Worm (Caenorhabditis elegans): ENCODE measurements around the gene trmt-10C.2.

Gene trmt-10C.2

ce11 chrIII:6324139-6324538 lies 21.9 kb upstream of the trmt-10C.2 start, which contains the start of gene C56G2.5:
Gene C56G2.5 (minus strand): TSS chrIII:6324239.
- no peak for TF ChIP-seq unc-30 (tag; optimal IDR thresholded peaks at IDR 0.05)
- TF ChIP-seq ets-5 (GFP tag; IDR thresholded peaks at IDR 0.05): no peak
- no peak for TF ChIP-seq snu-23 (GFP tag; optimal IDR thresholded peaks at IDR 0.05)
- TF ChIP-seq nhr-47 (tag; optimal IDR thresholded peaks at IDR 0.05): no peak
- no peak for TF ChIP-seq unc-86 (tag; optimal IDR thresholded peaks at IDR 0.05)
- TF ChIP-seq lin-39 (tag; optimal IDR thresholded peaks at IDR 0.05): no peak
- TF ChIP-seq C34B4.2 (tag; optimal IDR thresholded peaks at IDR 0.05): no peak
- no peak for TF ChIP-seq fos-1 (tag; optimal IDR thresholded peaks at IDR 0.05)
- TF ChIP-seq ceh-82 (tag; optimal IDR thresholded peaks at IDR 0.05): no peak
- TF ChIP-seq elt-2 (tag; optimal IDR thresholded peaks at IDR 0.05): no peak
- TF ChIP-seq hlh-17 (GFP tag; optimal IDR thresholded peaks at IDR 0.05; ENCODE audit: borderline replicate concordance): no peak
- TF ChIP-seq Y116A8C.19 (tag; optimal IDR thresholded peaks at IDR 0.05; ENCODE audit: borderline replicate concordance): no peak
- no peak for TF ChIP-seq lin-15B (tag; optimal IDR thresholded peaks at IDR 0.05)
- TF ChIP-seq dsc-1 (tag; optimal IDR thresholded peaks at IDR 0.05): no peak
- no peak for TF ChIP-seq efl-3 (GFP tag; optimal IDR thresholded peaks at IDR 0.05)
- no peak for TF ChIP-seq nhr-90 (tag; optimal IDR thresholded peaks at IDR 0.05; ENCODE audit: poor library complexity)
- TF ChIP-seq nhr-19 (GFP tag; conservative IDR thresholded peaks at IDR 0.05): no peak

DNA sequence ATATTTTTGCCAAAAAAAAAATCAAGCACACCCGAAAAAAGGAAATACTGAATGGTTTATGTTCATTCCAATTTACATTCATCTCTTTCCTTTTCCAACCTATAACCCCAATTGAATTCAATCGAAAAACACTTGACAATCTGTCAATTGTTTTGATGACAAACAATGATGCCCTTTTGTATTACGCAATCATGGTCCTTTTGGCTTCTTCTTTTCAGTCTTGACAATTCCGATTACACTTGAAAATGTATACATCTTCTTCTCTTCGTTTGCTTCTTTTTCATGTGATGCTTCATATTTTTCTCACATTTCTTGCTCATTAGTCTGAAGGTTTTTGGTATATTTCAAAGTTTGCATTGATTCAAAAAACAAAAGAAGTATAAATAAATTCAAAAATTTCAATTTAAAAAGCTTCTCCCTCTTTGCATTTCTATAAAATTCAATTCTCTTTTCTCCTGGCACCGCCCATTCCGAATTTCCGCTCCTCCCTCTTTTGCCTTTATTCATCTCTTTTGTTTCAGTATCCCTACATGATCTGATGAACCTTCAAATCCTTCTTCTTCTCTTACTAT lies 14.8 kb upstream of the trmt-10C.2 start, which contains the start of gene C56G2.4:
Gene C56G2.4, plus strand, starts transcription at position 522 of the 572 bp plus-strand sequence.
- TF ChIP-seq F16B12.6 (tag; optimal IDR thresholded peaks at IDR 0.05) (no peak), lin-14 (GFP tag; optimal IDR thresholded peaks at IDR 0.05) (peak; percentile 4), fkh-8 (tag; optimal IDR thresholded peaks at IDR 0.05) (no peak), nhr-12 (tag; optimal IDR thresholded peaks at IDR 0.05) (no peak), grh-1 (GFP tag; IDR thresholded peaks at IDR 0.05) (no peak), efl-1 (optimal IDR thresholded peaks at IDR 0.05) (no peak), efl-1 (GFP tag; optimal IDR thresholded peaks at IDR 0.05 in 1 of 2) (peak in 1 of 2 experiments; percentile 25), fkh-10 (GFP tag; optimal IDR thresholded peaks at IDR 0.05) (peak; percentile 42), nhr-11 (tag; optimal IDR thresholded peaks at IDR 0.05) (no peak)

- TF ChIP-seq lin-14 (GFP tag; optimal IDR thresholded peaks at IDR 0.05) (peak; percentile 23), fkh-10 (GFP tag; optimal IDR thresholded peaks at IDR 0.05) (peak; percentile 71), fos-1 (tag; optimal IDR thresholded peaks at IDR 0.05) (no peak)
These were observed 11.7 kb upstream of the trmt-10C.2 start for ce11 chrIII:6334364-6334763.

ce11 chrIII:6337730-6338129 lies 8.4 kb upstream of the trmt-10C.2 start:
- peak; percentile 88 for TF ChIP-seq nhr-85 (tag)

- TF ChIP-seq hlh-4 (tag; optimal IDR thresholded peaks at IDR 0.05): no peak
- TF ChIP-seq elt-3 (tag; optimal IDR thresholded peaks at IDR 0.05): peak in 1 of 6 experiments; percentile 61
These were observed 6.1 kb upstream of the trmt-10C.2 start, which contains the start of gene let-767 for ce11 chrIII:6339919-6340434. Gene let-767 (minus strand): TSS chrIII:6339969.

- TF ChIP-seq snu-23 (GFP tag; optimal IDR thresholded peaks at IDR 0.05) (peak; percentile 63), egl-27 (tag; optimal IDR thresholded peaks at IDR 0.05) (no peak), blmp-1 (tag; optimal IDR thresholded peaks at IDR 0.05) (peak; percentile 35), pag-3 (tag; optimal IDR thresholded peaks at IDR 0.05; ENCODE audit: borderline replicate concordance, insufficient read depth) (no peak), Y116A8C.19 (tag; optimal IDR thresholded peaks at IDR 0.05; ENCODE audit: borderline replicate concordance) (no peak), zip-4 (GFP tag; optimal IDR thresholded peaks at IDR 0.05) (no peak), C04F5.9 (tag; optimal IDR thresholded peaks at IDR 0.05) (no peak), rnt-1 (tag; optimal IDR thresholded peaks at IDR 0.05) (peak; percentile 35), dpl-1 (GFP tag; optimal IDR thresholded peaks at IDR 0.05) (peak; percentile 22 to 64 (median 60)), snpc-4 (tag; optimal IDR thresholded peaks at IDR 0.05) (peak; percentile 1), mef-2 (tag; optimal IDR thresholded peaks at IDR 0.05) (no peak), sptf-1 (tag; optimal IDR thresholded peaks at IDR 0.05) (no peak), F16B12.6 (tag; optimal IDR thresholded peaks at IDR 0.05) (peak; percentile 95), ceh-8 (GFP tag; optimal IDR thresholded peaks at IDR 0.05) (no peak), unc-130 (tag; optimal IDR thresholded peaks at IDR 0.05) (peak; percentile 84), irx-1 (tag; optimal IDR thresholded peaks at IDR 0.05) (no peak)
These were observed 4.1 kb upstream of the trmt-10C.2 start, which contains the start of gene rpn-13 for ce11 chrIII:6341878-6342453. Gene rpn-13 (minus strand): TSS chrIII:6341928.
